Fruit fly (Drosophila melanogaster) whole organism, prepupa: ENCODE measurements around the gene Hs3st-B.
A peak's percentile ranks its signal among the peaks of the same experiment; 100 is the strongest.

Experiments
- CG11762 ChIP-seq: fragments of 200-800 bp; sonication (Bioruptor generic); optimal IDR thresholded peaks from 3 replicates; lab custom pipeline; 2016; ENCODE audit warnings: missing biosample characterization, missing genetic modification characterization; ENCODE audit not compliant: insufficient read depth
- CG6276 ChIP-seq: fragments of 200-800 bp; sonication (Bioruptor generic); optimal IDR thresholded peaks from 2 replicates; lab custom pipeline; 2017; ENCODE audit warnings: missing biosample characterization, mild to moderate bottlenecking, missing genetic modification characterization
- CG6854 ChIP-seq: fragments of 200-800 bp; sonication (Bioruptor generic); optimal IDR thresholded peaks from 2 replicates; lab custom pipeline; 2017; ENCODE audit warnings: missing biosample characterization, mild to moderate bottlenecking, missing genetic modification characterization
- Gug ChIP-seq: fragments of 200-800 bp; sonication (Bioruptor generic); IDR thresholded peaks from 2 replicates; pipeline ENCODE4 v1.3.6; 2022; ENCODE audit warnings: missing biosample characterization, missing genetic modification characterization
- Lpt ChIP-seq: fragments of 200-800 bp; sonication (Bioruptor generic); optimal IDR thresholded peaks from 3 replicates; lab custom pipeline; 2016; ENCODE audit warnings: missing biosample characterization, missing genetic modification characterization
- dsx ChIP-seq: fragments of 200-800 bp; optimal IDR thresholded peaks from 3 replicates; lab custom pipeline; 2019; ENCODE audit warnings: missing biosample characterization, mild to moderate bottlenecking, missing genetic modification characterization, moderate library complexity; ENCODE audit not compliant: poor library complexity, severe bottlenecking
- net ChIP-seq: fragments of 200-800 bp; sonication (Bioruptor generic); optimal IDR thresholded peaks from 3 replicates; lab custom pipeline; 2016; ENCODE audit warnings: missing biosample characterization, missing genetic modification characterization
- spab ChIP-seq: fragments of 200-800 bp; sonication (Bioruptor generic); optimal IDR thresholded peaks from 2 replicates; lab custom pipeline; 2017; ENCODE audit warnings: missing biosample characterization, mild to moderate bottlenecking, missing genetic modification characterization, missing genetic modification reagents
- vri ChIP-seq: fragments of 200-800 bp; sonication (Bioruptor generic); optimal IDR thresholded peaks from 3 replicates; lab custom pipeline; 2016; ENCODE audit warnings: missing biosample characterization, mild to moderate bottlenecking, missing genetic modification characterization

DNA sequence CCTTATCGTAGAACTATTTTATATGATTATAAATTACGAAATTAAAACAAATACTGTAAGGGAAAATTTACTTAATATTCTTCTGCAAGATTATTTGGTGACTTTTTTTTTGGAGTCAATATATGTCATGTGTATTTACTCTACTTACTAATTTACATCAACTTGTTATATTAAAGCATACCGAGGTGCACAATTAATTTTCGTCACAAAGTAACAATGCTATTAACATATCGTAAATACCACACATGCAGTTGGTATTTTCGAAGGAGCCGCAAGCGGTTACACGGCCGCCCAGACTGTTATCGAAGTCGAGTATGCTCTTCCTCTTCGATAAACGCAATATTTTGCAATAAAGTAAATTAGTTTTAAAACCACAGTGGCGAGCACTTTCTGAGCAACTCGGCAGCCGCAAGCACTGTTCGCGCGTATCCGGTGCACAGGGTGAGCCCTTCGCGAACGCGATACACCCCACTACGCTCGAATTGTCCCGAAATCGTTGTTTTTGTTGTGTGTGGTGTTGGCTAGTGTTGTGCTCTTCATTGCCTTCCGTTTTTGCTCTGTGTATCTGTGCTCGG is 13.2 kb downstream of the Hs3st-B start, which contains the start of gene Vav:
- TF ChIP-seq CG11762 (GFP tag; lab: Kevin White, UChicago) (no peak), dsx (GFP tag; lab: Kevin White, UChicago) (peak; percentile 52), net (GFP tag; lab: Kevin White, UChicago) (no peak), Gug (GFP tag; lab: Robert Waterston, UW) (no peak), spab (no peak), Lpt (GFP tag; lab: Kevin White, UChicago) (no peak), CG6854 (GFP tag; lab: Kevin White, UChicago) (no peak), vri (no peak), CG6276 (GFP tag; lab: Kevin White, UChicago) (no peak)
